Fruit fly (Drosophila melanogaster): Measurements from ENCODE around the gene Amnionless.

The Amnionless gene

DNA sequence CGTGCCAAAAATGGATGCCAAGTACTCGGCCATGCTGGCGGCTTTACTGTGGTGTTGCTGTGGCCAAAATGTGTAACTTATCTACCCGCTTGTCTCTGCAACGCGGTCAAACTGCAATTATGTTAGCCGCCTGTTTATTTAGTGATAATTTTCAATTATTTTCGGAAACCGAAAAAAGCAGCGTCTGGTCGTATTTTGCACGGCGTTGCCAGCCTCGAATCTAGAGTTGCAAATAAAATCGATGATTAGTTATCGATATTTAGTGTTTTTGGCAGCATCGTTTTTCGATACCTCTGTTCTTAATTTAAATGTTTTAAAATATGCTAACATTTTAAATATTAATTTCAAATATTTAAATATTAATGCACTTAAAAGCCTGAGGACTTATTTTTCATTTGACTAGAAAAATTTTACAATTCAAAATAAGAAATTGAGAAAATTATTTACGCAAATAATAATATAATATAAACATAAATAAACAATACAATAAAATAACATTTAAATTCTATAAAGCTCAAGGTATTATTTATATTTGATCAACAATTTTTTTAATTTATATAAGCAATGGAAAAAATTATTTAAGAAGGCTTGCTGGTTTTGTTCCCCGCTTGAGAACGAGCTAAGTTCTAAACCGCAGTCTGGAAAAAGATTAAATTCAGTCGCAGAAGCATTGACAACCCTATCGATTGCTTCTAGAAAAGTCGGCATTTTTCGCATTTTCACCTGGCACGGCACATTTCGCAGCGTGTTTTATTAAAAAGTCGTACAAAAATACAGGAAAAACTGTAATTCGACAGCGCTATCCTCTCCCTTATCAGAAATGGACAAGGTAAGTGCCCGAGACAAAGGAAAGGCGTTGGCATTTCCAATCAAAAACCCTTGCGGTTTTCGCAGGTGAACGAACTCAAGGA, 5.8 kb upstream of the Amnionless start, which contains the start of the genes U2af38 and Stip1 (continued):
- TF ChIP-seq fd3F (GFP tag; optimal IDR thresholded peaks at IDR 0.05) (no peak), CG13287 (GFP tag; IDR thresholded peaks at IDR 0.05; ENCODE audit: partially characterized antibody) (peak; percentile 80), otp (GFP tag; IDR thresholded peaks at IDR 0.05) (no peak), CG18619 (GFP tag; optimal IDR thresholded peaks at IDR 0.05) (no peak), CG13775 (GFP tag; optimal IDR thresholded peaks at IDR 0.05) (no peak), ind (GFP tag; optimal IDR thresholded peaks at IDR 0.05) (peak; percentile 4), CG30020 (tag; optimal IDR thresholded peaks at IDR 0.05) (peak; percentile 33), Hand (GFP tag; optimal IDR thresholded peaks at IDR 0.05) (no peak), Lpt (GFP tag; optimal IDR thresholded peaks at IDR 0.05) (no peak), CG9932 (GFP tag; IDR thresholded peaks at IDR 0.05) (peak; percentile 60), sna (GFP tag; IDR thresholded peaks at IDR 0.05; ENCODE audit: partially characterized antibody) (peak; percentile 54; the same call in 1 of the 2 replicates), z (GFP tag; IDR thresholded peaks at IDR 0.05) (no peak), Elba2 (GFP tag; optimal IDR thresholded peaks at IDR 0.05) (no peak), h (optimal IDR thresholded peaks at IDR 0.05) (no peak), chif (GFP tag; optimal IDR thresholded peaks at IDR 0.05) (no peak), CG12104 (GFP tag; optimal IDR thresholded peaks at IDR 0.05) (no peak), oc (tag; optimal IDR thresholded peaks at IDR 0.05) (peak; percentile 35), Hmx (GFP tag; optimal IDR thresholded peaks at IDR 0.05) (no peak), D (optimal IDR thresholded peaks at IDR 0.05) (no peak), D (GFP tag; optimal IDR thresholded peaks at IDR 0.05) (no peak), usp (GFP tag; optimal IDR thresholded peaks at IDR 0.05) (no peak), ems (GFP tag; optimal IDR thresholded peaks at IDR 0.05) (no peak), Hr3 (GFP tag; optimal IDR thresholded peaks at IDR 0.05) (peak; percentile 8), CG4617 (GFP tag; optimal IDR thresholded peaks at IDR 0.05; ENCODE audit: borderline replicate concordance) (peak; percentile 51), CG10654 (GFP tag; optimal IDR thresholded peaks at IDR 0.05) (peak; percentile 30), tna (GFP tag; IDR thresholded peaks at IDR 0.05; ENCODE audit: partially characterized antibody) (no peak), lilli (GFP tag; optimal IDR thresholded peaks at IDR 0.05) (peak; percentile 14), CG7839 (tag; optimal IDR thresholded peaks at IDR 0.05) (peak; percentile 20), Nf-YB (GFP tag; optimal IDR thresholded peaks at IDR 0.05) (no peak), D19B (GFP tag; optimal IDR thresholded peaks at IDR 0.05) (no peak), CG12659 (GFP tag; optimal IDR thresholded peaks at IDR 0.05) (peak; percentile 37), lov (optimal IDR thresholded peaks at IDR 0.05) (no peak), lov (GFP tag; IDR thresholded peaks at IDR 0.05) (no peak), shn (GFP tag; optimal IDR thresholded peaks at IDR 0.05) (no peak), dm (GFP tag; optimal IDR thresholded peaks at IDR 0.05) (peak; percentile 8), CG1647 (GFP tag; optimal IDR thresholded peaks at IDR 0.05) (no peak), Stat92E (GFP tag; optimal IDR thresholded peaks at IDR 0.05) (no peak), CG17829 (tag; optimal IDR thresholded peaks at IDR 0.05) (peak; percentile 55), CG11696 (GFP tag; IDR thresholded peaks at IDR 0.05) (no peak), CTCF (GFP tag; optimal IDR thresholded peaks at IDR 0.05) (peak; percentile 54), sug (tag; optimal IDR thresholded peaks at IDR 0.05) (peak; percentile 42), Atf6 (GFP tag; IDR thresholded peaks at IDR 0.05) (0 out of 2 replicates have a peak, but pooled peaks have one; percentile 33), BtbVII (GFP tag; optimal IDR thresholded peaks at IDR 0.05) (no peak), grau (tag; optimal IDR thresholded peaks at IDR 0.05) (peak; percentile 14), Oaz (GFP tag; IDR thresholded peaks at IDR 0.05) (no peak), amos (GFP tag; IDR thresholded peaks at IDR 0.05; ENCODE audit: partially characterized antibody) (peak; percentile 69; the same call in 1 of the 2 replicates), CG14050 (GFP tag; IDR thresholded peaks at IDR 0.05) (no peak), slou (GFP tag; optimal IDR thresholded peaks at IDR 0.05) (no peak), Dbx (GFP tag; IDR thresholded peaks at IDR 0.05) (no peak), C15 (GFP tag; IDR thresholded peaks at IDR 0.05) (no peak), run (tag; optimal IDR thresholded peaks at IDR 0.05) (no peak)
